Worm (Caenorhabditis elegans) whole organism, midembryonic: ENCODE data around the gene Y82E9BR.3.

Source experiments
- klf-2 ChIP-seq: fragments of 200-800 bp; sonication (Bioruptor generic); conservative IDR thresholded peaks from 2 replicates; pipeline ENCODE4 v1.3.6; 2022; ENCODE audit warnings: missing genetic modification reagents, missing genetic modification characterization, missing compliant biosample characterization
- med-1 ChIP-seq: sonication (generic microtip); optimal IDR thresholded peaks from 2 replicates; lab custom pipeline; 2017; ENCODE audit warnings: missing genetic modification characterization, mild to moderate bottlenecking, missing compliant biosample characterization, antibody characterized with exemption, missing genetic modification reagents; ENCODE audit not compliant: insufficient read depth
- ref-1 ChIP-seq: fragments of 200-800 bp; sonication (Bioruptor generic); conservative IDR thresholded peaks from 2 replicates; pipeline ENCODE4 v1.3.6; 2022; ENCODE audit warnings: missing genetic modification reagents, missing genetic modification characterization, missing compliant biosample characterization
- ztf-23 ChIP-seq: fragments of 200-800 bp; sonication (Bioruptor generic); IDR thresholded peaks from 2 replicates; pipeline ENCODE4 v1.3.6; 2022; ENCODE audit warnings: missing genetic modification reagents, missing genetic modification characterization, missing compliant biosample characterization
- ztf-29 ChIP-seq: fragments of 200-800 bp; sonication (Bioruptor generic); IDR thresholded peaks from 2 replicates; pipeline ENCODE4 v1.3.6; 2022; ENCODE audit warnings: missing genetic modification reagents, missing genetic modification characterization, missing compliant biosample characterization

DNA sequence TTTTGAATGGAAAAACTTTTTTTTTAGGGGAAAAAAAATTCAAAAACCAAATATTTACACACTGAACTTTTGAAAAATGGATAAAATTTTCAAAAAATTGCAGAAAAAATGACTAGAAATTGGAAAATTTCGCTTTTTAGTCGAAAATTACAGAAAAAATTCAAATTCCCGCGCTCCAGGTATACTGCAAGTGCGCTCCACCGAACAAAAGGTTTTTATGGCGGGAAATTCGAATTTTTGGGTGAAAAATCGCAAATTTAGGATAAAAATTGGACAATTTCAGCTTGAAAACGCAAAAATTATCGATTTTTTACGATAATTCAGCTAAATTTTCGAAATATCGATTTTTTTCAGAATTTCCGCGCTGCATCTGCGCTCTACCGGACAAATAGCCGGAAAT is 10.3 kb downstream of the Y82E9BR.3 start:
- no peak for TF ChIP-seq ref-1 (GFP tag; lab: Robert Waterston, UW)
- no peak for TF ChIP-seq klf-2
- no peak for TF ChIP-seq ztf-23 (GFP tag; lab: Robert Waterston, UW)
- TF ChIP-seq med-1 (GFP tag; lab: Kevin White, UChicago) = no peak
- no peak for TF ChIP-seq ztf-29 (GFP tag; lab: Robert Waterston, UW)
